Fruit fly (Drosophila melanogaster) Kc167 (cell line): ENCODE results near the gene Sfp24Ba.

Source experiments
- Myc ChIP-seq: fragments of >200 bp; optimal IDR thresholded peaks from 2 replicates; lab custom pipeline; 2017; ENCODE audit warnings: missing external identifiers
- Sin3A ChIP-seq: fragments of >200 bp; optimal IDR thresholded peaks from 2 replicates; lab custom pipeline; 2018; ENCODE audit warnings: missing external identifiers
- h ChIP-seq: fragments of >200 bp; optimal IDR thresholded peaks from 3 replicates; lab custom pipeline; 2018; ENCODE audit warnings: missing external identifiers
- psq ChIP-seq: fragments of >200 bp; optimal IDR thresholded peaks from 2 replicates; lab custom pipeline; 2017; ENCODE audit warnings: missing external identifiers

dm6 chr2L:3701526-3701925 lies 33.2 kb upstream of the Sfp24Ba start, which contains the start of gene CG43145:
- TF ChIP-seq Myc (lab: Kevin White, UChicago) (no peak), h (lab: Kevin White, UChicago) (no peak), psq (lab: Kevin White, UChicago) (no peak), Sin3A (lab: Kevin White, UChicago) (no peak)
